Worm (Caenorhabditis elegans) whole organism, L3 larva: ENCODE measurements around the gene Y36E3A.2.

Experiments used
- ama-1 ChIP-seq: fragments of 150-350 bp; optimal IDR thresholded peaks from 2 replicates; lab custom pipeline; 2018
- ceh-9 ChIP-seq: sonication (generic microtip); optimal IDR thresholded peaks from 2 replicates; lab custom pipeline; 2018; ENCODE audit warnings: missing biosample characterization, missing genetic modification characterization
- lin-15B ChIP-seq: fragments of 150-350 bp; optimal IDR thresholded peaks from 2 replicates; lab custom pipeline; 2014; ENCODE audit warnings: missing biosample characterization, missing genetic modification characterization
- nhr-11 ChIP-seq: fragments of 150-350 bp; optimal IDR thresholded peaks from 2 replicates; lab custom pipeline; 2014; ENCODE audit warnings: missing biosample characterization, missing genetic modification characterization
- nhr-12 ChIP-seq: fragments of 150-350 bp; optimal IDR thresholded peaks from 2 replicates; lab custom pipeline; 2014; ENCODE audit warnings: missing biosample characterization, missing genetic modification characterization
- nhr-76 ChIP-seq: fragments of 150-350 bp; sonication (generic microtip); optimal IDR thresholded peaks from 5 replicates; lab custom pipeline; 2014; ENCODE audit warnings: missing biosample characterization, missing genetic modification characterization
- snpc-4 ChIP-seq: fragments of 150-350 bp; optimal IDR thresholded peaks from 2 replicates; lab custom pipeline; 2014; ENCODE audit warnings: missing biosample characterization, missing genetic modification characterization

- no peak for TF ChIP-seq nhr-76 (tag; lab: Kevin White, UChicago)
- TF ChIP-seq nhr-12 (tag; lab: Kevin White, UChicago), result no peak
- no peak for TF ChIP-seq ama-1 (lab: Kevin White, UChicago)
- no peak for TF ChIP-seq nhr-11
- TF ChIP-seq snpc-4 (tag; lab: Kevin White, UChicago), result no peak
- TF ChIP-seq lin-15B (tag; lab: Kevin White, UChicago), result no peak
- no peak for TF ChIP-seq ceh-9 (tag; lab: Kevin White, UChicago)
Observed at ce11 chrV:15444188-15444587, 18.3 kb downstream of the Y36E3A.2 start, which contains the start of gene T26H5.11.
